Fruit fly (Drosophila melanogaster) whole organism, embryonic: ENCODE results near the gene Rbp6.

Source experiments
- BtbVII ChIP-seq: fragments of 200-800 bp; sonication (Bioruptor generic); optimal IDR thresholded peaks from 3 replicates; lab custom pipeline; 2017; ENCODE audit warnings: missing biosample characterization, mild to moderate bottlenecking, missing genetic modification characterization
- CG10147 ChIP-seq: fragments of 200-800 bp; sonication (Bioruptor generic); optimal IDR thresholded peaks from 2 replicates; lab custom pipeline; 2019; ENCODE audit warnings: missing biosample characterization, mild to moderate bottlenecking, missing genetic modification characterization, moderate library complexity
- CG10979 ChIP-seq: fragments of 200-800 bp; sonication (Bioruptor generic); optimal IDR thresholded peaks from 2 replicates; lab custom pipeline; 2018; ENCODE audit warnings: missing biosample characterization, mild to moderate bottlenecking, missing genetic modification characterization, moderate library complexity
- CG12071 ChIP-seq: fragments of 200-800 bp; sonication (Bioruptor generic); optimal IDR thresholded peaks from 3 replicates; lab custom pipeline; 2018; ENCODE audit warnings: missing biosample characterization, mild to moderate bottlenecking, missing genetic modification characterization
- CG12299 ChIP-seq: fragments of 200-800 bp; sonication (Bioruptor generic); optimal IDR thresholded peaks from 2 replicates; lab custom pipeline; 2018; ENCODE audit warnings: missing biosample characterization, mild to moderate bottlenecking, missing genetic modification characterization
- CG12769 ChIP-seq: fragments of 200-800 bp; sonication (Bioruptor generic); optimal IDR thresholded peaks from 2 replicates; lab custom pipeline; 2019; ENCODE audit warnings: missing biosample characterization, mild to moderate bottlenecking, missing genetic modification characterization, moderate library complexity
- CG15696 ChIP-seq: fragments of 200-800 bp; sonication (Bioruptor generic); optimal IDR thresholded peaks from 2 replicates; lab custom pipeline; 2019; ENCODE audit warnings: missing biosample characterization, mild to moderate bottlenecking, missing genetic modification characterization, moderate library complexity
- CG16815 ChIP-seq: fragments of 200-800 bp; sonication (Bioruptor generic); optimal IDR thresholded peaks from 3 replicates; lab custom pipeline; 2017; ENCODE audit warnings: missing biosample characterization, mild to moderate bottlenecking, missing genetic modification characterization
- CG17361 ChIP-seq: fragments of 200-800 bp; sonication (Bioruptor generic); IDR thresholded peaks from 3 replicates; pipeline ENCODE4 v1.3.6; 2022; ENCODE audit warnings: missing biosample characterization, missing genetic modification characterization
- CG17612 ChIP-seq: fragments of 200-800 bp; sonication (Bioruptor generic); IDR thresholded peaks from 2 replicates; pipeline ENCODE4 v1.3.6; 2022; ENCODE audit warnings: missing biosample characterization, missing genetic modification characterization
- CG17912 ChIP-seq: fragments of 200-800 bp; sonication (Bioruptor generic); optimal IDR thresholded peaks from 2 replicates; lab custom pipeline; 2018; ENCODE audit warnings: missing biosample characterization, mild to moderate bottlenecking, missing genetic modification characterization
- CG1832 ChIP-seq: fragments of 200-800 bp; sonication (Bioruptor generic); optimal IDR thresholded peaks from 2 replicates; lab custom pipeline; 2017; ENCODE audit warnings: missing biosample characterization, mild to moderate bottlenecking, missing genetic modification characterization, inconsistent platforms
- CG2678 ChIP-seq: fragments of 200-800 bp; sonication (Bioruptor generic); optimal IDR thresholded peaks from 3 replicates; lab custom pipeline; 2019; ENCODE audit warnings: missing biosample characterization, mild to moderate bottlenecking, missing genetic modification characterization, moderate library complexity
- CG3065 ChIP-seq: fragments of 200-800 bp; sonication (Bioruptor generic); optimal IDR thresholded peaks from 2 replicates; lab custom pipeline; 2016; ENCODE audit warnings: missing biosample characterization, missing genetic modification characterization
- CG3163 ChIP-seq: fragments of 200-800 bp; sonication (Bioruptor generic); optimal IDR thresholded peaks from 3 replicates; lab custom pipeline; 2016; ENCODE audit warnings: missing biosample characterization, missing genetic modification characterization
- CG3847 ChIP-seq: fragments of 200-800 bp; sonication (Bioruptor generic); IDR thresholded peaks from 2 replicates; pipeline ENCODE4 v1.3.6; 2022; ENCODE audit warnings: missing biosample characterization, missing genetic modification characterization
- CG6175 ChIP-seq: fragments of 200-800 bp; sonication (Bioruptor generic); IDR thresholded peaks from 3 replicates; pipeline ENCODE4 v1.3.6; 2022; ENCODE audit warnings: missing biosample characterization, missing genetic modification characterization
- CG7372 ChIP-seq: fragments of 200-800 bp; sonication (Bioruptor generic); IDR thresholded peaks from 2 replicates; pipeline ENCODE4 v1.3.6; 2022; ENCODE audit warnings: missing biosample characterization, missing genetic modification characterization
- CG8089 ChIP-seq: fragments of 200-800 bp; sonication (Bioruptor generic); optimal IDR thresholded peaks from 3 replicates; lab custom pipeline; 2016; ENCODE audit warnings: missing biosample characterization, missing genetic modification characterization
- CG8290 ChIP-seq, 3 experiments: fragments of 200-800 bp; sonication (Bioruptor generic); optimal IDR thresholded peaks; 2 replicates each; lab custom pipeline; 2016 to 2019; ENCODE audit warnings: missing biosample characterization in 3 of 3, missing genetic modification characterization in 3 of 3, mild to moderate bottlenecking in 2 of 3, moderate library complexity in 1 of 3
- CG8388 ChIP-seq: fragments of 200-800 bp; sonication (Bioruptor generic); optimal IDR thresholded peaks from 2 replicates; lab custom pipeline; 2019; ENCODE audit warnings: missing biosample characterization, mild to moderate bottlenecking, missing genetic modification characterization, moderate library complexity
- CG9727 ChIP-seq: fragments of 200-800 bp; sonication (Bioruptor generic); optimal IDR thresholded peaks from 3 replicates; lab custom pipeline; 2017; ENCODE audit warnings: missing biosample characterization, mild to moderate bottlenecking, missing genetic modification characterization
- CoRest ChIP-seq: fragments of 200-800 bp; sonication (Bioruptor generic); optimal IDR thresholded peaks from 3 replicates; lab custom pipeline; 2018; ENCODE audit warnings: missing biosample characterization, mild to moderate bottlenecking, missing genetic modification characterization, moderate library complexity
- Deaf1 ChIP-seq: fragments of 200-800 bp; optimal IDR thresholded peaks from 3 replicates; lab custom pipeline; 2019; ENCODE audit warnings: missing biosample characterization, mild to moderate bottlenecking, missing genetic modification characterization, moderate library complexity
- Doc3 ChIP-seq: fragments of 200-800 bp; sonication (Bioruptor generic); IDR thresholded peaks from 3 replicates; pipeline ENCODE4 v1.3.6; 2022; ENCODE audit warnings: missing biosample characterization, missing genetic modification characterization; ENCODE audit not compliant: partially characterized antibody
- Ets65A ChIP-seq: fragments of 200-800 bp; sonication (Bioruptor generic); peaks from one replicate; lab custom pipeline; 2016; ENCODE audit warnings: missing biosample characterization, missing genetic modification characterization
- Gug ChIP-seq: fragments of 200-800 bp; sonication (Bioruptor generic); IDR thresholded peaks from 4 replicates; pipeline ENCODE4 v1.3.6; 2022; ENCODE audit warnings: missing biosample characterization, missing genetic modification characterization
- Meics ChIP-seq: fragments of 200-800 bp; sonication (Bioruptor generic); optimal IDR thresholded peaks from 2 replicates; lab custom pipeline; 2017; ENCODE audit warnings: missing biosample characterization, mild to moderate bottlenecking, missing genetic modification characterization
- Sin3A ChIP-seq: fragments of >200 bp; optimal IDR thresholded peaks from 2 replicates; lab custom pipeline; 2018
- Sry-δ ChIP-seq: fragments of 200-800 bp; sonication (Bioruptor generic); optimal IDR thresholded peaks from 2 replicates; lab custom pipeline; 2016; ENCODE audit warnings: missing biosample characterization, missing genetic modification characterization
- TFAM ChIP-seq: fragments of 200-800 bp; sonication (Bioruptor generic); optimal IDR thresholded peaks from 2 replicates; lab custom pipeline; 2017; ENCODE audit warnings: missing biosample characterization, missing genetic modification characterization, inconsistent platforms
- YL-1 ChIP-seq: fragments of 200-800 bp; sonication (Bioruptor generic); optimal IDR thresholded peaks from 3 replicates; lab custom pipeline; 2017; ENCODE audit warnings: missing biosample characterization, mild to moderate bottlenecking, missing genetic modification characterization
- ac ChIP-seq: fragments of 200-800 bp; sonication (Bioruptor generic); optimal IDR thresholded peaks from 3 replicates; lab custom pipeline; 2017; ENCODE audit warnings: missing biosample characterization, mild to moderate bottlenecking, missing genetic modification characterization
- bab2 ChIP-seq: fragments of 200-800 bp; sonication (Bioruptor generic); optimal IDR thresholded peaks from 2 replicates; lab custom pipeline; 2016; ENCODE audit warnings: missing biosample characterization, missing genetic modification characterization
- cato ChIP-seq: fragments of 200-800 bp; sonication (Bioruptor generic); optimal IDR thresholded peaks from 2 replicates; lab custom pipeline; 2016; ENCODE audit warnings: missing biosample characterization, missing genetic modification characterization, borderline replicate concordance
- dysf ChIP-seq: fragments of 200-800 bp; sonication (Bioruptor generic); IDR thresholded peaks from 3 replicates; pipeline ENCODE4 v1.3.6; 2022; ENCODE audit warnings: missing biosample characterization, missing genetic modification characterization
- en ChIP-seq: fragments of 200-800 bp; sonication (Bioruptor generic); optimal IDR thresholded peaks from 2 replicates; lab custom pipeline; 2016; ENCODE audit warnings: missing biosample characterization, missing genetic modification characterization
- exex ChIP-seq: fragments of 200-800 bp; sonication (Bioruptor generic); optimal IDR thresholded peaks from 4 replicates; lab custom pipeline; 2018; ENCODE audit warnings: missing biosample characterization, mild to moderate bottlenecking, missing genetic modification characterization, moderate library complexity
- fd3F ChIP-seq: fragments of 200-800 bp; sonication (Bioruptor generic); optimal IDR thresholded peaks from 2 replicates; lab custom pipeline; 2018; ENCODE audit warnings: missing biosample characterization, mild to moderate bottlenecking, missing genetic modification characterization, moderate library complexity
- ftz-f1 ChIP-seq: fragments of 200-800 bp; sonication (Bioruptor generic); optimal IDR thresholded peaks from 2 replicates; lab custom pipeline; 2016; ENCODE audit warnings: missing biosample characterization, missing genetic modification characterization
- lab ChIP-seq: fragments of 200-800 bp; sonication (Bioruptor generic); optimal IDR thresholded peaks from 3 replicates; lab custom pipeline; 2017; ENCODE audit warnings: missing biosample characterization, missing genetic modification characterization, mild to moderate bottlenecking, moderate library complexity, missing genetic modification reagents
- nau ChIP-seq: fragments of 200-800 bp; sonication (Bioruptor generic); optimal IDR thresholded peaks from 3 replicates; lab custom pipeline; 2017; ENCODE audit warnings: missing biosample characterization, mild to moderate bottlenecking, missing genetic modification characterization, missing genetic modification reagents
- run ChIP-seq: fragments of 200-800 bp; sonication (Bioruptor generic); optimal IDR thresholded peaks from 3 replicates; lab custom pipeline; 2018; ENCODE audit warnings: missing biosample characterization, mild to moderate bottlenecking, missing genetic modification characterization
- salm ChIP-seq: fragments of 200-800 bp; sonication (Bioruptor generic); optimal IDR thresholded peaks from 2 replicates; lab custom pipeline; 2018; ENCODE audit warnings: missing biosample characterization, mild to moderate bottlenecking, missing genetic modification characterization
- slbo ChIP-seq: fragments of 200-800 bp; sonication (Bioruptor generic); IDR thresholded peaks from 2 replicates; pipeline ENCODE4 v1.3.6; 2022; ENCODE audit warnings: missing biosample characterization, missing genetic modification characterization
- so ChIP-seq: fragments of 200-800 bp; sonication (Bioruptor generic); IDR thresholded peaks from 3 replicates; pipeline ENCODE4 v1.3.6; 2022; ENCODE audit warnings: missing biosample characterization, missing genetic modification characterization
- tio ChIP-seq: fragments of 200-800 bp; sonication (Bioruptor generic); optimal IDR thresholded peaks from 2 replicates; lab custom pipeline; 2017; ENCODE audit warnings: missing biosample characterization, missing genetic modification characterization, inconsistent platforms
- trem ChIP-seq: fragments of 200-800 bp; optimal IDR thresholded peaks from 3 replicates; lab custom pipeline; 2019; ENCODE audit warnings: missing biosample characterization, mild to moderate bottlenecking, missing genetic modification characterization, moderate library complexity
- twi ChIP-seq: fragments of 200-800 bp; optimal IDR thresholded peaks from 2 replicates; lab custom pipeline; 2019; ENCODE audit warnings: missing biosample characterization, mild to moderate bottlenecking, missing genetic modification characterization, moderate library complexity
- zfh2 ChIP-seq: fragments of 200-800 bp; sonication (Bioruptor generic); optimal IDR thresholded peaks from 2 replicates; lab custom pipeline; 2016; ENCODE audit warnings: missing biosample characterization, missing genetic modification characterization

Rbp6 gene

dm6 chr3L:17045431-17046238 is 192.4 kb downstream of the Rbp6 start, which contains the start of gene TpnC73F:
TpnC73F (plus strand) TSS chr3L:17046063.
- TF ChIP-seq tio (GFP tag; lab: Kevin White, UChicago) (no peak), salm (tag; lab: Kevin White, UChicago) (no peak), CG8388 (GFP tag; lab: Kevin White, UChicago) (no peak), CG15696 (tag; lab: Kevin White, UChicago) (no peak), CG3065 (GFP tag; lab: Kevin White, UChicago) (no peak), trem (tag; lab: Kevin White, UChicago) (no peak), twi (tag; lab: Kevin White, UChicago) (peak; percentile 57), cato (GFP tag; lab: Kevin White, UChicago) (no peak), BtbVII (GFP tag; lab: Kevin White, UChicago) (no peak), lab (GFP tag; lab: Kevin White, UChicago) (no peak), CG6175 (GFP tag; lab: Robert Waterston, UW) (peak; percentile 59; the same call in 1 of the 3 replicates), run (tag; lab: Kevin White, UChicago) (no peak), dysf (GFP tag; lab: Robert Waterston, UW) (no peak), CG3847 (GFP tag; lab: Robert Waterston, UW) (peak; percentile 14; the same call in 1 of the 2 replicates), CG7372 (GFP tag; lab: Robert Waterston, UW) (no peak), ac (GFP tag; lab: Kevin White, UChicago) (no peak), CG8290 (GFP tag; optimal IDR thresholded peaks at IDR 0.05; lab: Kevin White, UChicago) (no peak), CG8290 (tag; optimal IDR thresholded peaks at IDR 0.05; lab: Kevin White, UChicago) (no peak), CG17912 (GFP tag; lab: Kevin White, UChicago) (no peak), Gug (GFP tag; lab: Robert Waterston, UW) (no peak), fd3F (no peak), slbo (no peak), Deaf1 (tag; lab: Kevin White, UChicago) (peak; percentile 91), TFAM (GFP tag; lab: Kevin White, UChicago) (no peak), exex (tag; lab: Kevin White, UChicago) (no peak), CoRest (tag; lab: Kevin White, UChicago) (no peak), CG3163 (GFP tag; lab: Kevin White, UChicago) (no peak), CG9727 (no peak), zfh2 (GFP tag; lab: Kevin White, UChicago) (no peak), Meics (GFP tag; lab: Kevin White, UChicago) (no peak), ftz-f1 (GFP tag; lab: Kevin White, UChicago) (no peak), CG17361 (no peak), so (GFP tag; lab: Robert Waterston, UW) (peak; percentile 67; the same call in 1 of the 3 replicates), en (no peak), CG2678 (tag; lab: Kevin White, UChicago) (no peak), CG12299 (tag; lab: Kevin White, UChicago) (no peak), CG1832 (no peak), Sin3A (lab: Kevin White, UChicago) (no peak), CG12769 (peak; percentile 96), CG17612 (GFP tag; lab: Robert Waterston, UW) (no peak), bab2 (no peak), YL-1 (GFP tag; lab: Kevin White, UChicago) (no peak), CG16815 (no peak), CG10147 (no peak), Ets65A (GFP tag; lab: Kevin White, UChicago) (peak; percentile 11), Doc3 (GFP tag; lab: Robert Waterston, UW) (no peak), CG10979 (tag; lab: Kevin White, UChicago) (no peak), nau (GFP tag; lab: Kevin White, UChicago) (no peak), CG12071 (no peak), Sry-δ (GFP tag; lab: Kevin White, UChicago) (no peak), CG8089 (no peak)
